Worm (Caenorhabditis elegans): ENCODE data around the gene C54E4.5.
A peak's percentile ranks its signal among the peaks of the same experiment; 100 is the strongest.

C54E4.5 gene

DNA sequence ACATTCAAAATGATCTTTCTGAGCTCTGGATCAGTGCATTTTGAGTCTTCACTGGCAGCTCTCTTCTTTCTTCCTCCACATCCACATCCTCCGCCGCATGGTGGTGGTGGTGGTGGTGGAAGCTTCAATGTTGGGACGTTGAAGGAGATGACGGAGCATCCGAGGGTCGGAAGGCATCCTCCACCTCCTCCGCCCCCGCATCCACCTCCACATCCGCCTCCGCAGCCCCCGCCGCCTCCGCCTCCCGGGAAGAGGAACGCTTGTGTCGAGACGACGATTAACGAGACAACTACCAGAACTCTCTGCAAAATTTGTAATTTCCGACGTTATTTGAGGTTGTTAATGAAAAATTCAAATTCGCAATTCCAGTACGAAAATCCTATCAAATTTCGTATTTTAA lies 21.7 kb downstream of the C54E4.5 start:
- TF ChIP-seq efl-1 (optimal IDR thresholded peaks at IDR 0.05) (no peak), efl-1 (GFP tag; optimal IDR thresholded peaks at IDR 0.05 in 1 of 2) (peak in 1 of 2 experiments; percentile 35), ceh-8 (GFP tag; optimal IDR thresholded peaks at IDR 0.05) (peak; percentile 42), nhr-71 (tag; optimal IDR thresholded peaks at IDR 0.05) (no peak)

- TF ChIP-seq nhr-71 (tag; optimal IDR thresholded peaks at IDR 0.05) (no peak), zag-1 (tag; optimal IDR thresholded peaks at IDR 0.05) (no peak), lin-14 (GFP tag; optimal IDR thresholded peaks at IDR 0.05) (no peak), nhr-11 (tag; optimal IDR thresholded peaks at IDR 0.05) (no peak)
These were observed 26.6 kb downstream of the C54E4.5 start, which contains the start of gene glb-7 for ce11 chrIV:2122488-2122887. TSS of gene glb-7 (plus strand) at chrIV:2122788.

DNA sequence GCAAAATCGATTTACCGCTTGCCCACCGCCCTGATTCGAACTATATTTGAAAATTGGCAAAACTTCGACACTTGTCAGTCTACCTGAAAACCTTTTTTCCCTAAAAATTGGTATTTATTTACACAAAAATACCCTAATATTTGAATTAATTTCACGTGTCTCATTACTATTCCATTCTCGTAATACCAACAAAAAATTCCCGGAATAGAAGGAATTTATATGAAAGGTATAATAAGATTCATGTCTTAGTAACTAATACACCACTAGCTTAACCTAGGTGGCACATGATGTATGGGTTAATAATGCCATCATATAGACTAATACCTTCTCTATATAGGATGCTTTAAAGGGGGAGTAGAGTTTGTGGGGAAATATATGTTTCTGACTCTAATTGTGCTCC lies 31.8 kb downstream of the C54E4.5 start:
- peak; percentile 90 for TF ChIP-seq dsc-1 (tag; optimal IDR thresholded peaks at IDR 0.05)
- TF ChIP-seq nhr-47 (tag; optimal IDR thresholded peaks at IDR 0.05) = no peak

- TF ChIP-seq fkh-4 (tag; optimal IDR thresholded peaks at IDR 0.05; ENCODE audit: borderline replicate concordance) = no peak
These were observed 34.8 kb downstream of the C54E4.5 start, which contains the start of gene xbx-4 for ce11 chrIV:2114337-2114736. TSS of gene xbx-4 (plus strand) at chrIV:2114637.

- TF ChIP-seq ceh-8 (GFP tag; optimal IDR thresholded peaks at IDR 0.05) (no peak), elt-2 (tag; optimal IDR thresholded peaks at IDR 0.05) (peak; percentile 15)
These were observed 35.6 kb downstream of the C54E4.5 start, which contains the start of gene C23H5.8 for ce11 chrIV:2113362-2114056. TSS of gene C23H5.8 (minus strand) at chrIV:2113412.

DNA sequence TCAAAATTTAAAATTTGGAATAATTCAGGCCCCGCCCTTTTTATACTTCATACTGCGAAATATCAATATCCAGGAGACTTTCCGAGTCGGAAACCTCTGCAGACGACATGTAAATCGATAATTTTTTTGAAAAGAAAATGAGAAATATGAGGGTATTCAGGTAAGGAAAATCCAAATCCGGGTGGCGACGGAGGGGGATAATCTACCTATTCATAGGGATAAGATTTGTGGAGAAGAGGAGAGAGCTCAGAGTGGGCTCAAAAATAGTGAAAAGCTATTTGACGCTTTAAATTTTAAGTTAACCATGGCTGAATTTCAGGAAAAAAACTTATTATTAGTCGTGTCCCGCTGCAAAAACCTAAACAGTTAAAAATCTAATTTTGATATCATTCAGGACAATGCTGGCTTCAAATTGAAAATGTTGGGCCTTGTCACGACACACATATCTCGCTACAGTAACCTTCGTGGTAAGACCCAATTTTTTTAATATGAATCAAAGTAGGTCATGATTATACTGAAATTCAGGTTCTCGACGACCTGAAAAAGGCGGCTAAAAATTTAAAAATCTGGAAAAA lies 37.7 kb downstream of the C54E4.5 start, which contains the start of gene che-6:
che-6 (minus strand) TSS at position 109 of the 575 bp plus-strand sequence.
- TF ChIP-seq nhr-47 (tag; optimal IDR thresholded peaks at IDR 0.05) = no peak
- TF ChIP-seq efl-1 (optimal IDR thresholded peaks at IDR 0.05) = no peak
- TF ChIP-seq efl-1 (GFP tag; optimal IDR thresholded peaks at IDR 0.05 in 1 of 2) = peak in 1 of 2 experiments; percentile 89

ce11 chrIV:2106708-2107107 lies 42.4 kb downstream of the C54E4.5 start:
- TF ChIP-seq efl-1 (optimal IDR thresholded peaks at IDR 0.05) (no peak), efl-1 (GFP tag; optimal IDR thresholded peaks at IDR 0.05 in 1 of 2) (peak in 1 of 2 experiments; percentile 23), unc-98 (GFP tag; IDR thresholded peaks at IDR 0.05) (no peak)

DNA sequence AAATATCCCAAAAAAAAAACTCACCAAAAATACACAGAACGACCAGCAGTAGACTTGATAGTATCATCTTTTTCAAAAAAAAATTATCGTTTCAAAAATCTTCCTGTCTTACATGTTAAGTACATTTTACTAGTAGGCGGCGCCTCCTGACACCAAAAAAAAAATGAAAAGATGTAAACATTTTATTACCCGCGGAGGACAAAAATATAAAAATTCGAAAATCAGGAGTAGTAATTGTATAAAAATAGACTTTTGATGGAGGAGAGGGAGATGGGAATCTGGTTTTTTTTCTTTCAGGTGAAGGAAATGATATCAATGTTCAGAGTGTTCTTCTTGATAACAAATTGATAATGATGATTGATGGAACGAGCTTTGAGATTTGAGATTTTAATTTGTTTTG lies 46.3 kb downstream of the C54E4.5 start, which contains the start of gene C23H5.15:
C23H5.15 (minus strand) TSS at position 101 of the 400 bp plus-strand sequence.
- TF ChIP-seq ztf-4 (tag; optimal IDR thresholded peaks at IDR 0.05) (no peak), efl-1 (optimal IDR thresholded peaks at IDR 0.05) (no peak), efl-1 (GFP tag; optimal IDR thresholded peaks at IDR 0.05 in 1 of 2) (peak in 1 of 2 experiments; percentile 46)

DNA sequence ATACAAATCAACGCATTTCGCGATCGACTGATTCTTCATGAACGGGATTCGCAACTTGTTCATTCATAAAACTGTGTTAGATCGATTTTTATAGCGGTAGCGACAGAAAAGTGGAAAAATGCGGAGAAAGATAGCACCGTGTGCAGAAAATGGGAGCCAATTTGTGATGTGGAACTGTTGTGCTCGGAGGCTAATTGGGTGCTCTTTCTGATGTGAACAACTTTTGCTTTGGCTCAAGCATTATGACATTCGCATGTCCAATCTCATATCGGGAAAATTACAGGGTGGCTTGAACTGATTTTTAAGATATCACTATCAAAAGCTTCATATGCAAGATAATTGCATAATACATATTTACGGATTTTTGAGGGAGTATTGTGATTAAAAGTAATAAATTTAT lies 49.3 kb downstream of the C54E4.5 start, which contains the start of gene C23H5.11:
C23H5.11 (minus strand) TSS at position 101 of the 400 bp plus-strand sequence.
- TF ChIP-seq nhr-76 (tag; optimal IDR thresholded peaks at IDR 0.05) = no peak

Data from whole organism, L1 larva.